Worm (Caenorhabditis elegans): ENCODE results near the gene F57B9.1.

- TF ChIP-seq nhr-23 (tag; optimal IDR thresholded peaks at IDR 0.05) = no peak
- TF ChIP-seq blmp-1 (tag; optimal IDR thresholded peaks at IDR 0.05; ENCODE audit: insufficient read depth) = no peak
- TF ChIP-seq zag-1 (tag; optimal IDR thresholded peaks at IDR 0.05) = no peak
- no peak for TF ChIP-seq elt-3 (tag; optimal IDR thresholded peaks at IDR 0.05)
- TF ChIP-seq ceh-82 (tag; optimal IDR thresholded peaks at IDR 0.05) = no peak
- TF ChIP-seq lin-13 (GFP tag; optimal IDR thresholded peaks at IDR 0.05) = no peak
- no peak for TF ChIP-seq snpc-4 (tag; optimal IDR thresholded peaks at IDR 0.05)
- no peak for TF ChIP-seq unc-39 (tag; optimal IDR thresholded peaks at IDR 0.05)
- TF ChIP-seq fos-1 (tag; optimal IDR thresholded peaks at IDR 0.05) = no peak
- TF ChIP-seq R02D3.7 (tag; optimal IDR thresholded peaks at IDR 0.05) = no peak
- TF ChIP-seq unc-62 (GFP tag; optimal IDR thresholded peaks at IDR 0.05) = no peak
These were observed 6.1 kb upstream of the F57B9.1 start for ce11 chrIII:6955766-6956165.
